Fruit fly (Drosophila melanogaster): ENCODE results near the gene Gapdh2.

The Gapdh2 gene

dm6 chrX:15835393-15835792 lies 32.6 kb upstream of the Gapdh2 start, which contains the start of gene Chc (continued):
- TF ChIP-seq Max (GFP tag; optimal IDR thresholded peaks at IDR 0.05) (peak; percentile 13), MTF-1 (GFP tag; optimal IDR thresholded peaks at IDR 0.05; ENCODE audit: borderline replicate concordance) (no peak), row (GFP tag; IDR thresholded peaks at IDR 0.05) (peak; percentile 68), Bgb (GFP tag; IDR thresholded peaks at IDR 0.05; ENCODE audit: partially characterized antibody) (peak; percentile 98), shn (GFP tag; optimal IDR thresholded peaks at IDR 0.05) (no peak), CG31441 (GFP tag; IDR thresholded peaks at IDR 0.05) (no peak), Xrp1 (GFP tag; IDR thresholded peaks at IDR 0.05) (no peak), CG8924 (tag; optimal IDR thresholded peaks at IDR 0.05) (peak; percentile 29), croc (GFP tag; conservative IDR thresholded peaks at IDR 0.05) (no peak), Oaz (GFP tag; IDR thresholded peaks at IDR 0.05) (no peak), CG43689 (GFP tag; IDR thresholded peaks at IDR 0.05) (no peak), onecut (GFP tag; IDR thresholded peaks at IDR 0.05) (no peak), CG33213 (GFP tag; optimal IDR thresholded peaks at IDR 0.05) (no peak), HLH3B (GFP tag; IDR thresholded peaks at IDR 0.05) (no peak), CG30020 (tag; optimal IDR thresholded peaks at IDR 0.05) (peak; percentile 68), jing (GFP tag; optimal IDR thresholded peaks at IDR 0.05) (no peak), sens-2 (GFP tag; IDR thresholded peaks at IDR 0.05) (no peak), CG3281 (GFP tag; optimal IDR thresholded peaks at IDR 0.05) (no peak), Doc3 (GFP tag; IDR thresholded peaks at IDR 0.05; ENCODE audit: partially characterized antibody) (peak; percentile 91), CG18262 (tag; optimal IDR thresholded peaks at IDR 0.05) (no peak), grau (tag; optimal IDR thresholded peaks at IDR 0.05) (peak; percentile 9), stwl (tag; optimal IDR thresholded peaks at IDR 0.05) (peak; percentile 60), cas (GFP tag; IDR thresholded peaks at IDR 0.05) (no peak), HLH54F (GFP tag; optimal IDR thresholded peaks at IDR 0.05) (no peak), CG18476 (GFP tag; optimal IDR thresholded peaks at IDR 0.05) (no peak), dimm (GFP tag; IDR thresholded peaks at IDR 0.05) (no peak), Aef1 (GFP tag; IDR thresholded peaks at IDR 0.05) (no peak), sug (tag; optimal IDR thresholded peaks at IDR 0.05) (no peak), kni (GFP tag; optimal IDR thresholded peaks at IDR 0.05) (no peak), vvl (GFP tag; IDR thresholded peaks at IDR 0.05) (0 out of 2 replicates have a peak, but pooled peaks have one; percentile 31), chinmo (GFP tag; IDR thresholded peaks at IDR 0.05; ENCODE audit: partially characterized antibody) (peak; percentile 98), CG8089 (GFP tag; optimal IDR thresholded peaks at IDR 0.05) (no peak), H2.0 (GFP tag; IDR thresholded peaks at IDR 0.05) (no peak), CG14710 (tag; optimal IDR thresholded peaks at IDR 0.05) (peak; percentile 54), CG2202 (tag; optimal IDR thresholded peaks at IDR 0.05) (no peak), Chrac-16 (GFP tag; optimal IDR thresholded peaks at IDR 0.05) (no peak), Trl (optimal IDR thresholded peaks at IDR 0.05) (no peak), Trl (GFP tag; optimal IDR thresholded peaks at IDR 0.05) (no peak), CG14860 (GFP tag; IDR thresholded peaks at IDR 0.05; ENCODE audit: partially characterized antibody) (peak; percentile 97), zfh2 (GFP tag; optimal IDR thresholded peaks at IDR 0.05) (no peak), Dp (GFP tag; optimal IDR thresholded peaks at IDR 0.05) (peak; percentile 43), CG34224 (GFP tag; IDR thresholded peaks at IDR 0.05; ENCODE audit: partially characterized antibody) (peak; percentile 97), vnd (GFP tag; IDR thresholded peaks at IDR 0.05; ENCODE audit: partially characterized antibody) (peak; percentile 96), Abd-B (GFP tag; optimal IDR thresholded peaks at IDR 0.05) (no peak), phol (tag; optimal IDR thresholded peaks at IDR 0.05) (no peak), gfzf (GFP tag; optimal IDR thresholded peaks at IDR 0.05) (peak; percentile 37), eve (GFP tag; optimal IDR thresholded peaks at IDR 0.05) (no peak), CG3065 (GFP tag; optimal IDR thresholded peaks at IDR 0.05) (no peak), sr (GFP tag; IDR thresholded peaks at IDR 0.05) (no peak), CG15269 (tag; optimal IDR thresholded peaks at IDR 0.05) (no peak), Hr3 (GFP tag; optimal IDR thresholded peaks at IDR 0.05) (no peak), CG7271 (tag; optimal IDR thresholded peaks at IDR 0.05) (no peak)
